Worm (Caenorhabditis elegans): ENCODE data around the gene marg-1.

- TF ChIP-seq ama-1 (optimal IDR thresholded peaks at IDR 0.05) (no peak), ahr-1 (tag; optimal IDR thresholded peaks at IDR 0.05) (no peak), ceh-9 (tag; optimal IDR thresholded peaks at IDR 0.05) (no peak), pag-3 (tag; optimal IDR thresholded peaks at IDR 0.05; ENCODE audit: borderline replicate concordance) (no peak), ceh-2 (tag; optimal IDR thresholded peaks at IDR 0.05) (no peak), gmeb-2 (tag; optimal IDR thresholded peaks at IDR 0.05) (no peak), eyg-1 (tag; optimal IDR thresholded peaks at IDR 0.05) (no peak), ttx-3 (tag; optimal IDR thresholded peaks at IDR 0.05) (no peak), pha-4 (tag; optimal IDR thresholded peaks at IDR 0.05) (no peak), unc-42 (tag; optimal IDR thresholded peaks at IDR 0.05) (no peak), fkh-10 (GFP tag; optimal IDR thresholded peaks at IDR 0.05) (no peak), pqm-1 (tag; optimal IDR thresholded peaks at IDR 0.05) (no peak), elt-2 (tag; optimal IDR thresholded peaks at IDR 0.05) (no peak), lin-11 (tag; optimal IDR thresholded peaks at IDR 0.05) (no peak)
These were observed 38.0 kb upstream of the marg-1 start for ce11 chrX:3818856-3819524.

Data from whole organism, late embryonic.